Worm (Caenorhabditis elegans) whole organism, young adult: ENCODE data around the gene spon-1.

Experiments
- C17E4.6 ChIP-seq: fragments of 200-800 bp; sonication (Bioruptor generic); IDR thresholded peaks from 2 replicates; pipeline ENCODE4 v1.3.6; 2022; ENCODE audit warnings: missing genetic modification reagents, missing genetic modification characterization, missing compliant biosample characterization
- D2030.7 ChIP-seq: fragments of 200-800 bp; sonication (Bioruptor generic); IDR thresholded peaks from 2 replicates; pipeline ENCODE4 v1.3.6; 2022; ENCODE audit warnings: missing genetic modification reagents, missing genetic modification characterization, missing compliant biosample characterization
- F22D6.2 ChIP-seq: sonication (generic microtip); optimal IDR thresholded peaks from 2 replicates; lab custom pipeline; 2016; ENCODE audit warnings: mild to moderate bottlenecking, missing genetic modification characterization, missing compliant biosample characterization
- F49E8.2 ChIP-seq: sonication (generic microtip); optimal IDR thresholded peaks from 3 replicates; lab custom pipeline; 2017; ENCODE audit warnings: missing genetic modification characterization, mild to moderate bottlenecking, missing compliant biosample characterization, antibody characterized with exemption, moderate library complexity; ENCODE audit not compliant: insufficient read depth
- F55B11.4 ChIP-seq: sonication (generic microtip); optimal IDR thresholded peaks from 2 replicates; lab custom pipeline; 2016; ENCODE audit warnings: missing compliant biosample characterization, missing genetic modification characterization, borderline replicate concordance; ENCODE audit not compliant: insufficient read depth
- T07F8.4 ChIP-seq: sonication (generic microtip); optimal IDR thresholded peaks from 2 replicates; lab custom pipeline; 2016; ENCODE audit warnings: mild to moderate bottlenecking, missing genetic modification characterization, moderate library complexity, missing compliant biosample characterization
- Y53F4B.3 ChIP-seq: fragments of 200-800 bp; sonication (Bioruptor generic); IDR thresholded peaks from 2 replicates; pipeline ENCODE4 v1.3.6; 2022; ENCODE audit warnings: missing genetic modification reagents, missing genetic modification characterization, missing compliant biosample characterization
- Y53G8AR.9 ChIP-seq: fragments of 200-800 bp; sonication (Bioruptor generic); conservative IDR thresholded peaks from 2 replicates; pipeline ENCODE4 v1.3.6; 2022; ENCODE audit warnings: missing genetic modification reagents, missing genetic modification characterization, missing compliant biosample characterization
- Y67H2A.10 ChIP-seq: fragments of 200-800 bp; sonication (Bioruptor generic); conservative IDR thresholded peaks from 2 replicates; pipeline ENCODE4 v1.3.6; 2022; ENCODE audit warnings: missing genetic modification reagents, missing genetic modification characterization, missing compliant biosample characterization
- Y79H2A.3 ChIP-seq: fragments of 200-800 bp; sonication (Bioruptor generic); conservative IDR thresholded peaks from 2 replicates; pipeline ENCODE4 v1.3.6; 2022; ENCODE audit warnings: missing genetic modification reagents, missing genetic modification characterization, missing compliant biosample characterization
- ZK185.1 ChIP-seq: sonication (generic microtip); optimal IDR thresholded peaks from 2 replicates; lab custom pipeline; 2016; ENCODE audit warnings: mild to moderate bottlenecking, missing genetic modification characterization, missing compliant biosample characterization; ENCODE audit not compliant: poor library complexity, severe bottlenecking
- ama-1 ChIP-seq, 3 experiments: fragments of 150-350 bp in 1 of 3; sonication (generic microtip) in 2 of 3; optimal IDR thresholded peaks; 2 replicates each; lab custom pipeline; 2014 to 2018; ENCODE audit warnings: missing biosample characterization in 2 of 3, missing genetic modification characterization in 2 of 3, missing genetic modification reagents in 2 of 3
- aptf-2 ChIP-seq: fragments of 200-800 bp; sonication (Bioruptor generic); conservative IDR thresholded peaks from 2 replicates; pipeline ENCODE4 v1.3.6; 2022; ENCODE audit warnings: missing genetic modification reagents, missing genetic modification characterization, missing compliant biosample characterization
- attf-3 ChIP-seq: fragments of 200-800 bp; sonication (Bioruptor generic); conservative IDR thresholded peaks from 2 replicates; pipeline ENCODE4 v1.3.6; 2022; ENCODE audit warnings: missing genetic modification reagents, missing genetic modification characterization, missing compliant biosample characterization
- bed-1 ChIP-seq: fragments of 200-800 bp; sonication (Bioruptor generic); IDR thresholded peaks from 2 replicates; pipeline ENCODE4 v1.3.6; 2022; ENCODE audit warnings: missing genetic modification reagents, missing genetic modification characterization, missing compliant biosample characterization
- bed-2 ChIP-seq: fragments of 200-800 bp; sonication (Bioruptor generic); IDR thresholded peaks from 2 replicates; pipeline ENCODE4 v1.3.6; 2022; ENCODE audit warnings: missing genetic modification reagents, missing genetic modification characterization, missing compliant biosample characterization
- ccch-3 ChIP-seq: fragments of 200-800 bp; sonication (Bioruptor generic); optimal IDR thresholded peaks from 2 replicates; lab custom pipeline; 2018; ENCODE audit warnings: mild to moderate bottlenecking, missing genetic modification characterization, missing compliant biosample characterization
- cebp-2 ChIP-seq: fragments of 200-800 bp; sonication (Bioruptor generic); IDR thresholded peaks from 2 replicates; pipeline ENCODE4 v1.3.6; 2022; ENCODE audit warnings: missing genetic modification characterization, missing compliant biosample characterization
- dpff-1 ChIP-seq: sonication (generic microtip); optimal IDR thresholded peaks from 2 replicates; lab custom pipeline; 2017; ENCODE audit warnings: mild to moderate bottlenecking, missing genetic modification characterization, missing compliant biosample characterization
- egl-44 ChIP-seq: fragments of 200-800 bp; sonication (Bioruptor generic); IDR thresholded peaks from 2 replicates; pipeline ENCODE4 v1.3.6; 2022; ENCODE audit warnings: missing genetic modification reagents, missing genetic modification characterization, missing compliant biosample characterization
- him-1 ChIP-seq: sonication (generic microtip); optimal IDR thresholded peaks from 2 replicates; lab custom pipeline; 2016; ENCODE audit warnings: missing genotype, missing genetic modification reagents, missing genetic modification characterization, missing compliant biosample characterization
- hrde-1 ChIP-seq: sonication (generic microtip); optimal IDR thresholded peaks from 2 replicates; lab custom pipeline; 2016; ENCODE audit warnings: missing genetic modification characterization, mild to moderate bottlenecking, missing compliant biosample characterization, moderate library complexity, missing genotype, missing genetic modification reagents, borderline replicate concordance
- let-526 ChIP-seq: fragments of 200-800 bp; sonication (Bioruptor generic); IDR thresholded peaks from 2 replicates; pipeline ENCODE4 v1.3.6; 2022; ENCODE audit warnings: missing genetic modification reagents, missing genetic modification characterization, missing compliant biosample characterization
- let-607 ChIP-seq, 2 experiments: fragments of 200-800 bp in 1 of 2; sonication (Bioruptor generic) in 1 of 2; sonication (generic microtip) in 1 of 2; optimal IDR thresholded peaks; 2 replicates each; lab custom pipeline; 2016 to 2018; ENCODE audit warnings: mild to moderate bottlenecking in 2 of 2, missing compliant biosample characterization in 2 of 2, missing genetic modification characterization in 2 of 2, moderate library complexity in 2 of 2, missing genotype in 1 of 2
- lin-54 ChIP-seq: fragments of 200-800 bp; sonication (Bioruptor generic); optimal IDR thresholded peaks from 2 replicates; lab custom pipeline; 2018; ENCODE audit warnings: mild to moderate bottlenecking, missing genetic modification characterization, missing compliant biosample characterization
- lir-1 ChIP-seq: fragments of 200-800 bp; sonication (Bioruptor generic); conservative IDR thresholded peaks from 2 replicates; pipeline ENCODE4 v1.3.6; 2022; ENCODE audit warnings: missing genetic modification reagents, missing genetic modification characterization, missing compliant biosample characterization
- lsl-1 ChIP-seq: fragments of 200-800 bp; sonication (Bioruptor generic); optimal IDR thresholded peaks from 2 replicates; lab custom pipeline; 2018; ENCODE audit warnings: mild to moderate bottlenecking, missing genetic modification characterization, moderate library complexity, missing compliant biosample characterization
- madf-6 ChIP-seq: fragments of 200-800 bp; sonication (Bioruptor generic); IDR thresholded peaks from 2 replicates; pipeline ENCODE4 v1.3.6; 2022; ENCODE audit warnings: missing genetic modification reagents, missing genetic modification characterization, missing compliant biosample characterization
- madf-8 ChIP-seq: fragments of 200-800 bp; sonication (Bioruptor generic); conservative IDR thresholded peaks from 2 replicates; pipeline ENCODE4 v1.3.6; 2022; ENCODE audit warnings: missing genetic modification reagents, missing genetic modification characterization, missing compliant biosample characterization
- mes-4 ChIP-seq: sonication (generic microtip); optimal IDR thresholded peaks from 2 replicates; lab custom pipeline; 2016; ENCODE audit warnings: missing genotype, missing genetic modification characterization, missing compliant biosample characterization
- nhr-80 ChIP-seq: sonication (generic microtip); optimal IDR thresholded peaks from 2 replicates; lab custom pipeline; 2016; ENCODE audit warnings: missing genetic modification characterization, missing compliant biosample characterization
- nhr-90 ChIP-seq: sonication (generic microtip); optimal IDR thresholded peaks from 2 replicates; lab custom pipeline; 2016; ENCODE audit warnings: missing genotype, mild to moderate bottlenecking, missing genetic modification characterization, missing compliant biosample characterization
- snpc-1.1 ChIP-seq: sonication (generic microtip); optimal IDR thresholded peaks from 2 replicates; lab custom pipeline; 2017; ENCODE audit warnings: missing genetic modification characterization, mild to moderate bottlenecking, missing compliant biosample characterization, antibody characterized with exemption, moderate library complexity, missing genotype, missing genetic modification reagents; ENCODE audit not compliant: insufficient read depth
- snpc-1.3 ChIP-seq: sonication (generic microtip); optimal IDR thresholded peaks from 2 replicates; lab custom pipeline; 2017; ENCODE audit warnings: missing genetic modification characterization, mild to moderate bottlenecking, missing compliant biosample characterization, antibody characterized with exemption, moderate library complexity, missing genotype, missing genetic modification reagents; ENCODE audit not compliant: insufficient read depth
- snpc-3.4 ChIP-seq: sonication (generic microtip); optimal IDR thresholded peaks from 2 replicates; lab custom pipeline; 2017; ENCODE audit warnings: missing genetic modification characterization, mild to moderate bottlenecking, missing compliant biosample characterization, antibody characterized with exemption, moderate library complexity, missing genotype, missing genetic modification reagents
- snpc-4 ChIP-seq, 5 experiments: fragments of 150-350 bp in 1 of 5; sonication (generic microtip) in 4 of 5; optimal IDR thresholded peaks; 2 replicates each; lab custom pipeline; 2014 to 2018; ENCODE audit warnings: missing genetic modification characterization in 5 of 5, missing biosample characterization in 3 of 5, antibody characterized with exemption in 2 of 5, mild to moderate bottlenecking in 2 of 5, missing compliant biosample characterization in 2 of 5, missing genotype in 2 of 5, moderate library complexity in 2 of 5, missing genetic modification reagents in 1 of 5
- somi-1 ChIP-seq: fragments of 200-800 bp; sonication (Bioruptor generic); optimal IDR thresholded peaks from 2 replicates; lab custom pipeline; 2018; ENCODE audit warnings: mild to moderate bottlenecking, missing genetic modification characterization, missing compliant biosample characterization
- tbp1 ChIP-seq: fragments of 200-800 bp; sonication (Bioruptor generic); optimal IDR thresholded peaks from 2 replicates; lab custom pipeline; 2018; ENCODE audit warnings: mild to moderate bottlenecking, missing genetic modification characterization, missing compliant biosample characterization
- tbx-9 ChIP-seq: sonication (generic microtip); optimal IDR thresholded peaks from 2 replicates; lab custom pipeline; 2016; ENCODE audit warnings: borderline replicate concordance, missing genetic modification characterization, inconsistent platforms, missing compliant biosample characterization
- zfh-2 ChIP-seq: fragments of 200-800 bp; sonication (Bioruptor generic); conservative IDR thresholded peaks from 2 replicates; pipeline ENCODE4 v1.3.6; 2022; ENCODE audit warnings: missing genetic modification reagents, missing genetic modification characterization, missing compliant biosample characterization

Gene spon-1

ce11 chrII:7112780-7113179 lies 3.6 kb upstream of the spon-1 start, which contains the start of gene F10E7.6:
F10E7.6 (plus strand) TSS chrII:7113080.
- TF ChIP-seq snpc-1.1 (tag; lab: Kevin White, UChicago), result no peak

- no peak for TF ChIP-seq zfh-2 (GFP tag; lab: Robert Waterston, UW)
- TF ChIP-seq dpff-1 (tag; lab: Kevin White, UChicago), result no peak
- TF ChIP-seq hrde-1 (tag; lab: Kevin White, UChicago), result no peak
- no peak for TF ChIP-seq tbx-9 (tag; lab: Kevin White, UChicago)
- no peak for TF ChIP-seq F22D6.2 (tag; lab: Kevin White, UChicago)
- TF ChIP-seq T07F8.4, result no peak
- TF ChIP-seq snpc-3.4 (tag; lab: Kevin White, UChicago), result no peak
- no peak for TF ChIP-seq Y67H2A.10 (GFP tag; lab: Robert Waterston, UW)
- no peak for TF ChIP-seq tbp1 (GFP tag; lab: Kevin White, UChicago)
- no peak for TF ChIP-seq F55B11.4 (tag; lab: Kevin White, UChicago)
- TF ChIP-seq C17E4.6 (GFP tag; lab: Robert Waterston, UW), result no peak
- no peak for TF ChIP-seq mes-4 (tag; lab: Kevin White, UChicago)
- no peak for TF ChIP-seq cebp-2
- TF ChIP-seq egl-44, result no peak
- no peak for TF ChIP-seq let-526 (GFP tag; lab: Robert Waterston, UW)
- no peak for TF ChIP-seq snpc-1.1 (tag; lab: Kevin White, UChicago)
- no peak for TF ChIP-seq attf-3 (GFP tag; lab: Robert Waterston, UW)
These were observed 719 bp upstream of the spon-1 start, which contains the start of gene cutl-5 for ce11 chrII:7115638-7116037. cutl-5 (minus strand) TSS chrII:7115906.

- no peak for TF ChIP-seq Y53G8AR.9 (GFP tag; lab: Robert Waterston, UW)
- no peak for TF ChIP-seq lin-54 (GFP tag; lab: Kevin White, UChicago)
- TF ChIP-seq ZK185.1 (tag; lab: Kevin White, UChicago), result no peak
- TF ChIP-seq nhr-90 (tag; lab: Kevin White, UChicago), result no peak
- TF ChIP-seq ccch-3, result no peak
- no peak for TF ChIP-seq let-607 (tag; optimal IDR thresholded peaks at IDR 0.05; lab: Kevin White, UChicago)
- TF ChIP-seq him-1, result no peak
- no peak for TF ChIP-seq attf-3 (GFP tag; lab: Robert Waterston, UW)
These were observed 3.2 kb downstream of the spon-1 start for ce11 chrII:7119525-7119924.

- TF ChIP-seq F49E8.2 (tag; lab: Kevin White, UChicago) (peak; percentile 30), nhr-80 (tag; lab: Kevin White, UChicago) (no peak), bed-1 (GFP tag; lab: Robert Waterston, UW) (no peak), madf-8 (GFP tag; lab: Robert Waterston, UW) (peak; percentile 30; the same call in 1 of the 2 replicates), bed-2 (GFP tag; lab: Robert Waterston, UW) (no peak), Y79H2A.3 (GFP tag; lab: Robert Waterston, UW) (no peak), aptf-2 (no peak), snpc-4 (GFP tag; optimal IDR thresholded peaks at IDR 0.05; lab: Kevin White, UChicago) (no peak), snpc-4 (tag; optimal IDR thresholded peaks at IDR 0.05; lab: Kevin White, UChicago) (peak in 1 of 4 experiments; percentile 19), somi-1 (GFP tag; lab: Kevin White, UChicago) (no peak), D2030.7 (GFP tag; lab: Robert Waterston, UW) (peak; percentile 38; the same call in 1 of the 2 replicates), madf-6 (GFP tag; lab: Robert Waterston, UW) (peak; percentile 86), lin-54 (GFP tag; lab: Kevin White, UChicago) (peak; percentile 18), ama-1 (optimal IDR thresholded peaks at IDR 0.05; lab: Kevin White, UChicago) (no peak), ama-1 (GFP tag; optimal IDR thresholded peaks at IDR 0.05; lab: Kevin White, UChicago) (no peak), tbp1 (GFP tag; lab: Kevin White, UChicago) (no peak), lsl-1 (GFP tag; lab: Kevin White, UChicago) (peak; percentile 83), Y53F4B.3 (no peak), snpc-1.3 (peak; percentile 68), lir-1 (GFP tag; lab: Robert Waterston, UW) (no peak)
These were observed 5.5 kb downstream of the spon-1 start, which contains the start of gene F10E7.2 for ce11 chrII:7121762-7122292. F10E7.2 (plus strand) TSS chrII:7122242.
